Fruit fly (Drosophila melanogaster) whole organism, embryonic: ENCODE results near the gene CG11891.

ENCODE experiments used
- Aef1 ChIP-seq: fragments of 200-800 bp; sonication (Bioruptor generic); IDR thresholded peaks from 3 replicates; pipeline ENCODE4 v1.3.6; 2022; ENCODE audit warnings: missing biosample characterization, missing genetic modification characterization
- B-H1 ChIP-seq: fragments of 200-800 bp; sonication (Bioruptor generic); IDR thresholded peaks from 3 replicates; pipeline ENCODE4 v1.3.6; 2022; ENCODE audit warnings: missing biosample characterization, missing genetic modification characterization
- Bdp1 ChIP-seq: fragments of 200-800 bp; sonication (Bioruptor generic); optimal IDR thresholded peaks from 3 replicates; lab custom pipeline; 2016; ENCODE audit warnings: missing biosample characterization, missing genetic modification characterization
- CG16813 ChIP-seq: fragments of 200-800 bp; sonication (Bioruptor generic); IDR thresholded peaks from 3 replicates; pipeline ENCODE4 v1.3.6; 2022; ENCODE audit warnings: missing biosample characterization, missing genetic modification characterization; ENCODE audit not compliant: partially characterized antibody
- CG17802 ChIP-seq: fragments of 200-800 bp; sonication (Bioruptor generic); optimal IDR thresholded peaks from 2 replicates; lab custom pipeline; 2018; ENCODE audit warnings: missing biosample characterization, mild to moderate bottlenecking, missing genetic modification characterization, moderate library complexity
- CG18011 ChIP-seq: fragments of 200-800 bp; sonication (Bioruptor generic); optimal IDR thresholded peaks from 2 replicates; lab custom pipeline; 2017; ENCODE audit warnings: missing biosample characterization, missing genetic modification characterization, mild to moderate bottlenecking, moderate library complexity, missing genotype
- CG2116 ChIP-seq: fragments of 200-800 bp; sonication (Bioruptor generic); optimal IDR thresholded peaks from 3 replicates; lab custom pipeline; 2018; ENCODE audit warnings: missing biosample characterization, mild to moderate bottlenecking, missing genetic modification characterization
- CG2889 ChIP-seq: fragments of 200-800 bp; sonication (Bioruptor generic); IDR thresholded peaks from 3 replicates; pipeline ENCODE4 v1.3.6; 2022; ENCODE audit warnings: missing biosample characterization, missing genetic modification characterization
- CG31365 ChIP-seq: fragments of 200-800 bp; sonication (Bioruptor generic); optimal IDR thresholded peaks from 2 replicates; lab custom pipeline; 2018; ENCODE audit warnings: missing biosample characterization, mild to moderate bottlenecking, missing genetic modification characterization
- CG31388 ChIP-seq: fragments of 200-800 bp; sonication (Bioruptor generic); optimal IDR thresholded peaks from 2 replicates; lab custom pipeline; 2016; ENCODE audit warnings: missing biosample characterization, missing genetic modification characterization
- CG33213 ChIP-seq: fragments of 200-800 bp; sonication (Bioruptor generic); optimal IDR thresholded peaks from 3 replicates; lab custom pipeline; 2016; ENCODE audit warnings: missing biosample characterization, missing genetic modification characterization
- CG3995 ChIP-seq: fragments of 200-800 bp; sonication (Bioruptor generic); optimal IDR thresholded peaks from 3 replicates; lab custom pipeline; 2016; ENCODE audit warnings: missing biosample characterization, missing genetic modification characterization
- CG4328 ChIP-seq: fragments of 200-800 bp; sonication (Bioruptor generic); optimal IDR thresholded peaks from 3 replicates; lab custom pipeline; 2017; ENCODE audit warnings: missing biosample characterization, missing genetic modification reagents, missing genetic modification characterization
- CG4360 ChIP-seq: fragments of 200-800 bp; sonication (Bioruptor generic); IDR thresholded peaks from 2 replicates; pipeline ENCODE4 v1.3.6; 2022; ENCODE audit warnings: missing biosample characterization, missing genetic modification characterization
- CG4404 ChIP-seq: fragments of 200-800 bp; sonication (Bioruptor generic); IDR thresholded peaks from 2 replicates; pipeline ENCODE4 v1.3.6; 2022; ENCODE audit warnings: missing biosample characterization, missing genetic modification characterization
- CG8089 ChIP-seq: fragments of 200-800 bp; sonication (Bioruptor generic); optimal IDR thresholded peaks from 3 replicates; lab custom pipeline; 2016; ENCODE audit warnings: missing biosample characterization, missing genetic modification characterization
- Dp ChIP-seq: fragments of 200-800 bp; sonication (Bioruptor generic); optimal IDR thresholded peaks from 2 replicates; lab custom pipeline; 2018; ENCODE audit warnings: missing biosample characterization, mild to moderate bottlenecking, missing genetic modification characterization, moderate library complexity
- Dref ChIP-seq: fragments of 200-800 bp; sonication (Bioruptor generic); IDR thresholded peaks from 2 replicates; pipeline ENCODE4 v1.3.6; 2022; ENCODE audit warnings: missing biosample characterization, missing genetic modification characterization
- Med ChIP-seq: fragments of 200-800 bp; sonication (Bioruptor generic); peaks from one replicate; lab custom pipeline; 2016; ENCODE audit warnings: missing biosample characterization, missing genetic modification characterization, mild to moderate bottlenecking, inconsistent platforms, moderate library complexity
- Mes4 ChIP-seq: fragments of 200-800 bp; sonication (Bioruptor generic); optimal IDR thresholded peaks from 2 replicates; lab custom pipeline; 2016; ENCODE audit warnings: missing biosample characterization, missing genetic modification characterization
- Neu2 ChIP-seq: fragments of 200-800 bp; sonication (Bioruptor generic); optimal IDR thresholded peaks from 3 replicates; lab custom pipeline; 2016; ENCODE audit warnings: missing biosample characterization, missing genetic modification characterization, borderline replicate concordance
- Ravus ChIP-seq: fragments of 200-800 bp; sonication (Bioruptor generic); IDR thresholded peaks from 2 replicates; pipeline ENCODE4 v1.3.6; 2022; ENCODE audit warnings: missing biosample characterization, missing genetic modification characterization
- Side ChIP-seq: fragments of 200-800 bp; sonication (Bioruptor generic); optimal IDR thresholded peaks from 2 replicates; lab custom pipeline; 2016; ENCODE audit warnings: missing biosample characterization, missing genetic modification characterization
- Six4 ChIP-seq: fragments of 200-800 bp; sonication (Bioruptor generic); optimal IDR thresholded peaks from 2 replicates; lab custom pipeline; 2016; ENCODE audit warnings: missing biosample characterization, missing genetic modification characterization
- Sox100B ChIP-seq: fragments of 200-800 bp; sonication (Bioruptor generic); optimal IDR thresholded peaks from 3 replicates; lab custom pipeline; 2018; ENCODE audit warnings: missing biosample characterization, mild to moderate bottlenecking, missing genetic modification characterization
- Tbp ChIP-seq: fragments of >200 bp; optimal IDR thresholded peaks from 2 replicates; lab custom pipeline; 2018; ENCODE audit warnings: missing biosample characterization, missing genetic modification characterization
- al ChIP-seq: fragments of 200-800 bp; sonication (Bioruptor generic); IDR thresholded peaks from 2 replicates; pipeline ENCODE4 v1.3.6; 2022; ENCODE audit warnings: missing biosample characterization, missing genetic modification characterization
- aop ChIP-seq: fragments of 200-800 bp; sonication (Bioruptor generic); IDR thresholded peaks from 2 replicates; pipeline ENCODE4 v1.3.6; 2022; ENCODE audit warnings: missing biosample characterization, missing genetic modification characterization
- crc ChIP-seq: fragments of 200-800 bp; sonication (Bioruptor generic); optimal IDR thresholded peaks from 2 replicates; lab custom pipeline; 2016; ENCODE audit warnings: missing biosample characterization, missing genetic modification characterization
- emc ChIP-seq: fragments of 200-800 bp; sonication (Bioruptor generic); optimal IDR thresholded peaks from 2 replicates; lab custom pipeline; 2016; ENCODE audit warnings: missing biosample characterization, missing genetic modification characterization
- fd102C ChIP-seq: fragments of 200-800 bp; sonication (Bioruptor generic); optimal IDR thresholded peaks from 2 replicates; lab custom pipeline; 2018; ENCODE audit warnings: missing biosample characterization, mild to moderate bottlenecking, missing genetic modification characterization, moderate library complexity
- h ChIP-seq: fragments of >200 bp; optimal IDR thresholded peaks from 2 replicates; lab custom pipeline; 2017
- ham ChIP-seq: fragments of 200-800 bp; sonication (Bioruptor generic); IDR thresholded peaks from 2 replicates; pipeline ENCODE4 v1.3.6; 2022; ENCODE audit warnings: missing biosample characterization, missing genetic modification characterization
- kah ChIP-seq: fragments of 200-800 bp; sonication (Bioruptor generic); optimal IDR thresholded peaks from 2 replicates; lab custom pipeline; 2018; ENCODE audit warnings: missing biosample characterization, mild to moderate bottlenecking, missing genetic modification characterization
- ken ChIP-seq: fragments of 200-800 bp; sonication (Bioruptor generic); IDR thresholded peaks from 3 replicates; pipeline ENCODE4 v1.3.6; 2022; ENCODE audit warnings: missing biosample characterization, missing genetic modification characterization
- knrl ChIP-seq: fragments of 200-800 bp; sonication (Bioruptor generic); IDR thresholded peaks from 3 replicates; pipeline ENCODE4 v1.3.6; 2022; ENCODE audit warnings: missing biosample characterization, missing genetic modification characterization; ENCODE audit not compliant: partially characterized antibody
- mam ChIP-seq: fragments of 200-800 bp; sonication (Bioruptor generic); optimal IDR thresholded peaks from 3 replicates; lab custom pipeline; 2016; ENCODE audit warnings: missing biosample characterization, missing genetic modification characterization
- nerfin-2 ChIP-seq: fragments of 200-800 bp; sonication (Bioruptor generic); IDR thresholded peaks from 2 replicates; pipeline ENCODE4 v1.3.6; 2022; ENCODE audit warnings: missing biosample characterization, missing genetic modification characterization; ENCODE audit not compliant: partially characterized antibody
- onecut ChIP-seq: fragments of 200-800 bp; sonication (Bioruptor generic); IDR thresholded peaks from 2 replicates; pipeline ENCODE4 v1.3.6; 2022; ENCODE audit warnings: missing biosample characterization, missing genetic modification characterization
- pfk ChIP-seq: fragments of 200-800 bp; sonication (Bioruptor generic); optimal IDR thresholded peaks from 2 replicates; lab custom pipeline; 2018; ENCODE audit warnings: missing biosample characterization, mild to moderate bottlenecking, missing genetic modification characterization, moderate library complexity
- pzg ChIP-seq: fragments of 200-800 bp; sonication (Bioruptor generic); optimal IDR thresholded peaks from 3 replicates; lab custom pipeline; 2018; ENCODE audit warnings: missing biosample characterization, mild to moderate bottlenecking, missing genetic modification characterization, moderate library complexity
- sc ChIP-seq, 3 experiments: fragments of >200 bp in 2 of 3; fragments of 200-800 bp in 1 of 3; sonication (Bioruptor generic) in 1 of 3; optimal IDR thresholded peaks; 2 replicates in 2 of 3; 3 replicates in 1 of 3; lab custom pipeline; 2017; ENCODE audit warnings: mild to moderate bottlenecking in 1 of 3, missing biosample characterization in 1 of 3, missing genetic modification characterization in 1 of 3, missing genetic modification reagents in 1 of 3
- seq ChIP-seq: fragments of 200-800 bp; sonication (Bioruptor generic); IDR thresholded peaks from 2 replicates; pipeline ENCODE4 v1.3.6; 2022; ENCODE audit warnings: missing biosample characterization, missing genetic modification characterization
- stc ChIP-seq: fragments of 200-800 bp; sonication (Bioruptor generic); IDR thresholded peaks from 2 replicates; pipeline ENCODE4 v1.3.6; 2022; ENCODE audit warnings: missing biosample characterization, missing genetic modification characterization
- sug ChIP-seq: fragments of 200-800 bp; optimal IDR thresholded peaks from 2 replicates; lab custom pipeline; 2019; ENCODE audit warnings: missing biosample characterization, mild to moderate bottlenecking, missing genetic modification characterization, moderate library complexity
- tin ChIP-seq: fragments of 200-800 bp; sonication (Bioruptor generic); optimal IDR thresholded peaks from 3 replicates; lab custom pipeline; 2016; ENCODE audit warnings: missing biosample characterization, missing genetic modification characterization
- toy ChIP-seq: fragments of 200-800 bp; sonication (Bioruptor generic); IDR thresholded peaks from 2 replicates; pipeline ENCODE4 v1.3.6; 2022; ENCODE audit warnings: missing biosample characterization, missing genetic modification characterization
- unc-4 ChIP-seq: fragments of 200-800 bp; sonication (Bioruptor generic); IDR thresholded peaks from 2 replicates; pipeline ENCODE4 v1.3.6; 2022; ENCODE audit warnings: missing biosample characterization, missing genetic modification characterization; ENCODE audit not compliant: partially characterized antibody
- vnd ChIP-seq: fragments of 200-800 bp; sonication (Bioruptor generic); IDR thresholded peaks from 3 replicates; pipeline ENCODE4 v1.3.6; 2022; ENCODE audit warnings: missing biosample characterization, missing genetic modification characterization; ENCODE audit not compliant: partially characterized antibody
- wor ChIP-seq: fragments of 200-800 bp; sonication (Bioruptor generic); IDR thresholded peaks from 2 replicates; pipeline ENCODE4 v1.3.6; 2022; ENCODE audit warnings: missing biosample characterization, missing genetic modification characterization

The CG11891 gene

dm6 chr3R:25245052-25245813 lies 24.8 kb upstream of the CG11891 start, which contains the start of gene bam (continued):
- no peak for TF ChIP-seq CG4404 (GFP tag; lab: Robert Waterston, UW)
- no peak for TF ChIP-seq h (lab: Kevin White, UChicago)
- no peak for TF ChIP-seq stc
- TF ChIP-seq al (GFP tag; lab: Robert Waterston, UW), result no peak
- peak; percentile 54; the same call in 2 of the 3 replicates for TF ChIP-seq knrl (GFP tag; lab: Robert Waterston, UW)
- TF ChIP-seq aop (GFP tag; lab: Robert Waterston, UW), result no peak
- TF ChIP-seq CG18011 (GFP tag; lab: Kevin White, UChicago), result no peak
- TF ChIP-seq ham (GFP tag; lab: Robert Waterston, UW), result no peak
- peak; percentile 19 for TF ChIP-seq CG33213 (GFP tag; lab: Kevin White, UChicago)
- no peak for TF ChIP-seq CG8089 (GFP tag; lab: Kevin White, UChicago)
- TF ChIP-seq sug (tag; lab: Kevin White, UChicago), result peak; percentile 46
- TF ChIP-seq CG31388 (GFP tag; lab: Kevin White, UChicago), result no peak
- no peak for TF ChIP-seq B-H1 (GFP tag; lab: Robert Waterston, UW)
- no peak for TF ChIP-seq crc
- TF ChIP-seq CG31365 (tag; lab: Kevin White, UChicago), result no peak
- no peak for TF ChIP-seq Neu2
- peak; percentile 36 for TF ChIP-seq CG2116 (GFP tag; lab: Kevin White, UChicago)
- no peak for TF ChIP-seq nerfin-2
- no peak for TF ChIP-seq toy
- TF ChIP-seq unc-4, result 0 out of 2 replicates have a peak, but pooled peaks have one; percentile 20
- no peak for TF ChIP-seq Sox100B (GFP tag; lab: Kevin White, UChicago)
- no peak for TF ChIP-seq Ravus (GFP tag; lab: Robert Waterston, UW)
- no peak for TF ChIP-seq emc (GFP tag; lab: Kevin White, UChicago)
- TF ChIP-seq Side (GFP tag; lab: Kevin White, UChicago), result no peak
- TF ChIP-seq Bdp1 (GFP tag; lab: Kevin White, UChicago), result no peak
- no peak for TF ChIP-seq Mes4 (GFP tag; lab: Kevin White, UChicago)
- 0 out of 2 replicates have a peak, but pooled peaks have one; percentile 32 for TF ChIP-seq Dref
- no peak for TF ChIP-seq pfk (GFP tag; lab: Kevin White, UChicago)
- TF ChIP-seq onecut (GFP tag; lab: Robert Waterston, UW), result no peak
- no peak for TF ChIP-seq kah (GFP tag; lab: Kevin White, UChicago)
- TF ChIP-seq CG3995 (GFP tag; lab: Kevin White, UChicago), result peak; percentile 38
- no peak for TF ChIP-seq seq
- no peak for TF ChIP-seq CG17802
- peak; percentile 56 for TF ChIP-seq Med (GFP tag; lab: Kevin White, UChicago)
- TF ChIP-seq ken (GFP tag; lab: Robert Waterston, UW), result 0 out of 3 replicates have a peak, but pooled peaks have one; percentile 37
- TF ChIP-seq Aef1 (GFP tag; lab: Robert Waterston, UW), result peak; percentile 14; the same call in 1 of the 3 replicates
- TF ChIP-seq fd102C (GFP tag; lab: Kevin White, UChicago), result no peak
- no peak for TF ChIP-seq wor (GFP tag; lab: Robert Waterston, UW)
- no peak for TF ChIP-seq vnd
- no peak for TF ChIP-seq CG4360 (GFP tag; lab: Robert Waterston, UW)
- no peak for TF ChIP-seq Tbp
- TF ChIP-seq sc (optimal IDR thresholded peaks at IDR 0.05; lab: Kevin White, UChicago), result no peak
- no peak for TF ChIP-seq sc (GFP tag; optimal IDR thresholded peaks at IDR 0.05; lab: Kevin White, UChicago)
- TF ChIP-seq CG2889, result no peak
- TF ChIP-seq tin (GFP tag; lab: Kevin White, UChicago), result no peak
- TF ChIP-seq CG4328 (GFP tag; lab: Kevin White, UChicago), result no peak
- TF ChIP-seq pzg (GFP tag; lab: Kevin White, UChicago), result peak; percentile 81
- no peak for TF ChIP-seq mam (GFP tag; lab: Kevin White, UChicago)
- no peak for TF ChIP-seq CG16813 (GFP tag; lab: Robert Waterston, UW)
- TF ChIP-seq Dp, result peak; percentile 97
- TF ChIP-seq Six4 (GFP tag; lab: Kevin White, UChicago), result no peak
